Worm (Caenorhabditis elegans) whole organism, young adult: ENCODE results near the gene srh-170.

Experiments
- C06A6.2 ChIP-seq: fragments of 200-800 bp; sonication (Bioruptor generic); conservative IDR thresholded peaks from 2 replicates; pipeline ENCODE4 v1.3.6; 2022; ENCODE audit warnings: missing genetic modification characterization, missing compliant biosample characterization
- Y56A3A.18 ChIP-seq: fragments of 200-800 bp; sonication (Bioruptor generic); IDR thresholded peaks from 2 replicates; pipeline ENCODE4 v1.3.6; 2022; ENCODE audit warnings: missing genetic modification reagents, missing genetic modification characterization, missing compliant biosample characterization
- Y95B8A.8 ChIP-seq: fragments of 200-800 bp; sonication (Bioruptor generic); IDR thresholded peaks from 2 replicates; pipeline ENCODE4 v1.3.6; 2022; ENCODE audit warnings: missing genetic modification reagents, missing genetic modification characterization, missing compliant biosample characterization
- cebp-1 ChIP-seq, 2 experiments: fragments of 200-800 bp in 1 of 2; sonication (Bioruptor generic) in 1 of 2; sonication (generic microtip) in 1 of 2; IDR thresholded peaks in 1 of 2; optimal IDR thresholded peaks in 1 of 2; 2 replicates each; pipeline versions ENCODE4 v1.3.6 to Lab custom; 2017 to 2022; ENCODE audit warnings: missing compliant biosample characterization in 2 of 2, missing genetic modification characterization in 2 of 2, mild to moderate bottlenecking in 1 of 2, missing genetic modification reagents in 1 of 2, moderate library complexity in 1 of 2
- madf-10 ChIP-seq: sonication (generic microtip); optimal IDR thresholded peaks from 2 replicates; lab custom pipeline; 2016; ENCODE audit warnings: mild to moderate bottlenecking, missing genetic modification characterization, missing compliant biosample characterization
- mes-4 ChIP-seq: sonication (generic microtip); optimal IDR thresholded peaks from 2 replicates; lab custom pipeline; 2016; ENCODE audit warnings: missing genotype, missing genetic modification characterization, missing compliant biosample characterization
- nhr-179 ChIP-seq: sonication (generic microtip); optimal IDR thresholded peaks from 2 replicates; lab custom pipeline; 2016; ENCODE audit warnings: mild to moderate bottlenecking, missing genetic modification characterization, missing compliant biosample characterization
- pbrm-1 ChIP-seq: fragments of 200-800 bp; sonication (Bioruptor generic); IDR thresholded peaks from 2 replicates; pipeline ENCODE4 v1.3.6; 2022; ENCODE audit warnings: missing genetic modification reagents, missing genetic modification characterization, missing compliant biosample characterization
- unc-62 ChIP-seq: fragments of 150-350 bp; optimal IDR thresholded peaks from 2 replicates; lab custom pipeline; 2014; ENCODE audit warnings: missing biosample characterization, missing genetic modification reagents, missing genetic modification characterization

- TF ChIP-seq Y56A3A.18 (GFP tag; lab: Robert Waterston, UW): no peak
- TF ChIP-seq pbrm-1 (GFP tag; lab: Robert Waterston, UW): no peak
- TF ChIP-seq C06A6.2 (GFP tag; lab: Robert Waterston, UW): no peak
- no peak for TF ChIP-seq unc-62 (GFP tag; lab: Kevin White, UChicago)
- no peak for TF ChIP-seq Y95B8A.8 (GFP tag; lab: Robert Waterston, UW)
- no peak for TF ChIP-seq nhr-179 (tag; lab: Kevin White, UChicago)
- no peak for TF ChIP-seq mes-4 (tag; lab: Kevin White, UChicago)
- TF ChIP-seq cebp-1 (GFP tag; IDR thresholded peaks at IDR 0.05; lab: Robert Waterston, UW): no peak
- no peak for TF ChIP-seq cebp-1 (tag; optimal IDR thresholded peaks at IDR 0.05; lab: Kevin White, UChicago)
- TF ChIP-seq madf-10: no peak
These were observed 19.0 kb downstream of the srh-170 start, which contains the start of gene nhr-269 for ce11 chrV:15369707-15370106.
